Worm (Caenorhabditis elegans) whole organism, L1 larva: ENCODE data around the gene ccep-135.

Experiments used
- ama-1 ChIP-seq: fragments of 150-350 bp; optimal IDR thresholded peaks from 2 replicates; lab custom pipeline; 2014
- ces-1 ChIP-seq: fragments of 150-350 bp; optimal IDR thresholded peaks from 2 replicates; lab custom pipeline; 2014; ENCODE audit warnings: missing biosample characterization, missing genetic modification reagents, missing genetic modification characterization
- egl-27 ChIP-seq, 2 experiments: fragments of 150-350 bp in 1 of 2; sonication (generic microtip); optimal IDR thresholded peaks; 3 replicates each; lab custom pipeline; 2017 to 2018; ENCODE audit warnings: missing biosample characterization in 2 of 2, missing genetic modification characterization in 2 of 2, missing genetic modification reagents in 2 of 2
- lin-15B ChIP-seq: fragments of 150-350 bp; sonication (generic microtip); optimal IDR thresholded peaks from 3 replicates; lab custom pipeline; 2014; ENCODE audit warnings: missing biosample characterization, missing genetic modification characterization
- nhr-19 ChIP-seq: fragments of 200-800 bp; sonication (Bioruptor generic); conservative IDR thresholded peaks from 2 replicates; pipeline ENCODE4 v1.3.6; 2022; ENCODE audit warnings: missing genetic modification characterization, missing compliant biosample characterization
- nhr-28 ChIP-seq: fragments of 150-350 bp; optimal IDR thresholded peaks from 2 replicates; lab custom pipeline; 2014; ENCODE audit warnings: missing biosample characterization, missing genetic modification characterization
- pqm-1 ChIP-seq: sonication (generic microtip); optimal IDR thresholded peaks from 3 replicates; lab custom pipeline; 2017; ENCODE audit warnings: missing biosample characterization, missing genetic modification characterization
- skn-1 ChIP-seq: fragments of 150-350 bp; optimal IDR thresholded peaks from 2 replicates; lab custom pipeline; 2014; ENCODE audit warnings: missing biosample characterization, missing genetic modification characterization
- swsn-7 ChIP-seq: sonication (generic microtip); optimal IDR thresholded peaks from 2 replicates; lab custom pipeline; 2016; ENCODE audit warnings: missing genetic modification characterization, missing compliant biosample characterization
- unc-30 ChIP-seq: sonication (generic microtip); optimal IDR thresholded peaks from 2 replicates; lab custom pipeline; 2017; ENCODE audit warnings: missing biosample characterization, missing genetic modification characterization
- ztf-11 ChIP-seq, 2 experiments: sonication (generic microtip); optimal IDR thresholded peaks; 2 replicates each; lab custom pipeline; 2016 to 2017; ENCODE audit warnings: missing genetic modification characterization in 2 of 2, missing biosample characterization in 1 of 2, missing compliant biosample characterization in 1 of 2

ce11 chrIII:3143657-3144056, 52.0 kb downstream of the ccep-135 start, which contains the start of gene C44B11.4:
- no peak for TF ChIP-seq pqm-1 (tag; lab: Kevin White, UChicago)
- no peak for TF ChIP-seq skn-1 (tag; lab: Kevin White, UChicago)
- TF ChIP-seq lin-15B: no peak
- TF ChIP-seq ama-1 (lab: Kevin White, UChicago): no peak
- TF ChIP-seq egl-27 (tag; optimal IDR thresholded peaks at IDR 0.05; lab: Kevin White, UChicago): no peak
- TF ChIP-seq unc-30: no peak
- no peak for TF ChIP-seq nhr-28
- no peak for TF ChIP-seq nhr-19 (GFP tag; lab: Robert Waterston, UW)
- no peak for TF ChIP-seq ces-1 (GFP tag; lab: Kevin White, UChicago)
- no peak for TF ChIP-seq ztf-11 (tag; optimal IDR thresholded peaks at IDR 0.05; lab: Kevin White, UChicago)
- TF ChIP-seq swsn-7: no peak
